Worm (Caenorhabditis elegans) whole organism, L2 larva: ENCODE measurements around the gene cyp-33C5.

Experiments used
- aly-2 ChIP-seq: fragments of 150-350 bp; optimal IDR thresholded peaks from 2 replicates; lab custom pipeline; 2014; ENCODE audit warnings: missing biosample characterization, missing genetic modification characterization
- egl-27 ChIP-seq: sonication (generic microtip); optimal IDR thresholded peaks from 3 replicates; lab custom pipeline; 2017; ENCODE audit warnings: missing biosample characterization, missing genetic modification reagents, missing genetic modification characterization
- nhr-77 ChIP-seq: fragments of 150-350 bp; optimal IDR thresholded peaks from 2 replicates; lab custom pipeline; 2014; ENCODE audit warnings: missing biosample characterization, missing genetic modification characterization

DNA sequence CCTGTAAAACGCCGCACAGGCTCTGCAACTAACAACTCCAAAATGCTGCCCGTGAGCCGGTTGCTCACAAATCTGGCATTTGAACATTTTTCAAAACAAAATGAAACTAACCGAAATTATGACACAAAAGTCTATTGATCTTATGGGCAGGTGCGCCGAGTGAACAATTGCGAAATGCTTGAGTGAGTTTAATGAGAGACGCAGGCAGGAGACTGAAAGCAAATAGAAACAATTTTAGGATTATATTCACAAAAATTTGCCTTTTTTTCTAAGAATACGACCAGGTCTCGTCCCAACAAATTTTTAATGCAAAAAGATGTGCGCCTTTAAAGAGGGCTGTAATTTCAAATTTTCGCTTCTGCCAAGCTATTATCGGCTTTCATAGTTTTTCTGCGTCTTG is 19.7 kb downstream of the cyp-33C5 start, which contains the start of gene nhr-183:
- no peak for TF ChIP-seq aly-2 (tag; lab: Kevin White, UChicago)
- no peak for TF ChIP-seq egl-27 (tag; lab: Kevin White, UChicago)
- TF ChIP-seq nhr-77: no peak
